Fruit fly (Drosophila melanogaster): Measurements from ENCODE around the gene Gr39a.
A peak's percentile ranks its signal among the peaks of the same experiment; 100 is the strongest.

The Gr39a gene

DNA sequence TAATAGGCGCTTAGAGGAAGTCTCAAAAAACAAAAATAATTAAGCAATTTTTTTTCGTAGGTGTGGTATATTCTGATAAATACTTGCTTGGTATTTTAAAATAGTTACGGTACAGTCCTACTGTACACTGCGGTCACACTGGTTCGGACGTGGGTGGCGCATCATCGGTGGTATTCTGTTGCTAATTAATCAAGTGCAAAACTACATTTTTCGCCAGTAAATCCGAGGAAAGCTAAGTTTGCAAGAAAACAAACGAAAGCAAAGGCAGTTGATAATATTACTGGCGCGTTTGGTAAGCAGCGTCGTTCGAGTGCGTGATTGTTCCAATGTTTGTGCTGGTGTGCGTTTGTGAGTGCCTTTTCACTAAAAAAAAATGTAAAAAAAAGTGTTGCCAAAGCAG lies 27.7 kb upstream of the Gr39a start, which contains the start of gene CG8671:
Gene CG8671, plus strand, starts transcription at position 125 of the 400 bp plus-strand sequence.
- TF ChIP-seq CG32121 (GFP tag; IDR thresholded peaks at IDR 0.05) (peak; percentile 14; the same call in 1 of the 2 replicates), gl (tag; optimal IDR thresholded peaks at IDR 0.05) (no peak), CG12605 (GFP tag; IDR thresholded peaks at IDR 0.05) (no peak), CG17806 (tag; optimal IDR thresholded peaks at IDR 0.05) (no peak), Snoo (tag; optimal IDR thresholded peaks at IDR 0.05) (no peak), D1 (tag; optimal IDR thresholded peaks at IDR 0.05) (no peak), Pif1A (GFP tag; optimal IDR thresholded peaks at IDR 0.05) (no peak), CG8301 (tag; optimal IDR thresholded peaks at IDR 0.05) (no peak), rn (GFP tag; IDR thresholded peaks at IDR 0.05) (no peak)

DNA sequence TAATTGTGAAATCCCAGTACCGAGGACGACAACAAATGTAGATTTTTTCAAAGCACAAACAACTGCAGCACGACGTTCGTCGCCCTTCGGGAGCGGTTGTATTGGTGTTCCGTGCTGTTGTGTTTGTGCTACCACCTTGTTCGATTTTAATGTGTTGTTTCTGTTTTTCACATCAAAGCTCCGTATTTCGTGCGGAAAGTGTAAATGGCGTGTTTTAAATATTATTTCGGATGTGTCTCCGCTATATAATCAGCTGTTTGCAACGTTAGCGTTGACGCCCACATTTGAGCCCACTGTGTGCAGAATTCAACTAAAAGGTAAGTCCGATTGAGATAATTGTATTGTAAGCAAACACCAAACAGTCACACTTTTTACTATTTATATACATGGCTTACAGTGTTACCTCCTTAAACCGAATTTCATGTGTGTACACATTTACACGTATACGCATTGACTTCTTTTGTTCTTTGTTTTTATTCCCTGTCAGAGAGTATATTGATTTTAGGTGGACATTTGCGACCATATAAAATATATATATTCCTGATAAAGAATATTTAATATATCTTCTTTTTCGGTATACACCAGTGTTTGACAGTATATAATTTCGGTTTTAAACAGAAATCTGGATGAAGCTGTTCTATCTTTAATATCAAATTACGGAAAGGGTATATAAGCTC lies 26.9 kb upstream of the Gr39a start:
- TF ChIP-seq CG10348 (GFP tag; IDR thresholded peaks at IDR 0.05) (no peak), CG9948 (tag; optimal IDR thresholded peaks at IDR 0.05) (peak; percentile 36), CG34367 (tag; optimal IDR thresholded peaks at IDR 0.05) (no peak), CG13204 (GFP tag; optimal IDR thresholded peaks at IDR 0.05) (no peak), Pif1B (GFP tag; optimal IDR thresholded peaks at IDR 0.05) (peak; percentile 63), CG8301 (tag; optimal IDR thresholded peaks at IDR 0.05) (peak; percentile 25), Pif1A (GFP tag; optimal IDR thresholded peaks at IDR 0.05) (peak; percentile 18), rn (GFP tag; IDR thresholded peaks at IDR 0.05) (no peak), CG17806 (tag; optimal IDR thresholded peaks at IDR 0.05) (peak; percentile 4), Snoo (tag; optimal IDR thresholded peaks at IDR 0.05) (no peak), CG12605 (GFP tag; IDR thresholded peaks at IDR 0.05) (no peak), CG8159 (tag; optimal IDR thresholded peaks at IDR 0.05) (no peak), D1 (tag; optimal IDR thresholded peaks at IDR 0.05) (no peak), gl (tag; optimal IDR thresholded peaks at IDR 0.05) (no peak), CG4496 (GFP tag; IDR thresholded peaks at IDR 0.05) (no peak)

DNA sequence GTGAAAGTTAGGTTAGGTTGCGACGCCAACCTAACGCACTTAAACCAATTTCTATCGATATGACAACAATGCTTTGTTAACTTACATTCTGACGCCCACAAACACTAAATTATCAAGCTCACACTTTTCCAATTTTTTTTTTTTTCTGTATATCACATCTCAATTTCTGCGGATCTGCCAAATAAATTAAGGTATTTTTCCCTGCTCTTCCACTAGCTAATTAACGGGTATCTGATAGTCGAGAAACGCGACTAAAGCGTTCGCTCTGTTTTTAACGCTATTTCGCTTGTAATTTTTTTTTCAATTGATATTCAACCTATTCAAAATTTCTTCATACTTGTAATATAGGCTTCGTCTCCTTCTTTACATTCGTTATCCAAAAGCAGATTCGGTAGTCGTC lies 24.3 kb upstream of the Gr39a start:
- no peak for TF ChIP-seq CG32121 (GFP tag; IDR thresholded peaks at IDR 0.05)
- TF ChIP-seq CG9948 (tag; optimal IDR thresholded peaks at IDR 0.05) = no peak
- TF ChIP-seq CG15710 (tag; optimal IDR thresholded peaks at IDR 0.05) = no peak
- TF ChIP-seq CG14655 (GFP tag; optimal IDR thresholded peaks at IDR 0.05) = no peak
- no peak for TF ChIP-seq CG8301 (tag; optimal IDR thresholded peaks at IDR 0.05)
- TF ChIP-seq Snoo (tag; optimal IDR thresholded peaks at IDR 0.05) = no peak
- no peak for TF ChIP-seq Pif1B (GFP tag; optimal IDR thresholded peaks at IDR 0.05)
- TF ChIP-seq rn (GFP tag; IDR thresholded peaks at IDR 0.05) = no peak
- TF ChIP-seq fd96Ca (GFP tag; IDR thresholded peaks at IDR 0.05) = no peak
- TF ChIP-seq Pif1A (GFP tag; optimal IDR thresholded peaks at IDR 0.05) = no peak
- TF ChIP-seq CG12605 (GFP tag; IDR thresholded peaks at IDR 0.05) = no peak
- no peak for TF ChIP-seq CG17806 (tag; optimal IDR thresholded peaks at IDR 0.05)

DNA sequence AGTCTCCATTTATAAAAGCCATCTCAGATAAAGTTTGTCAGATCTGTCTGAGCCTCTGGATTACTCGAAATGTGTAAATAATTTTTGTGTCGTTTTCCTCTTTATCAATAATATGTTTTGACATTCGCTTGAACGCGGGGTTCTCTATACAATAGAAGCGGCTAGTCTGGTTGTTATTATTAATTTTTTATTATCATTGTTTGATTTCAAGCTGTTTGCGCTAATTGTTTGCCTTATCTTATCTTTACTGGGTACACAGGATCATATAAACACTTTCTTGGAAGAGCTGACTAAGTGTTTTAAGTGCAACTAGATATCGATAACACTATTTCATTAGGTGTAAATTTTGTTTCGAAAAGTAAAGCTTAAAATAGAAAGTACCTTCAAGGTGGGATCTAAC lies 22.4 kb upstream of the Gr39a start:
- no peak for TF ChIP-seq Snoo (tag; optimal IDR thresholded peaks at IDR 0.05)
- no peak for TF ChIP-seq CG32121 (GFP tag; IDR thresholded peaks at IDR 0.05)
- TF ChIP-seq CG12605 (GFP tag; IDR thresholded peaks at IDR 0.05) = no peak
- no peak for TF ChIP-seq Pif1A (GFP tag; optimal IDR thresholded peaks at IDR 0.05)
- no peak for TF ChIP-seq CG8159 (tag; optimal IDR thresholded peaks at IDR 0.05)
- TF ChIP-seq CG34367 (tag; optimal IDR thresholded peaks at IDR 0.05) = no peak
- no peak for TF ChIP-seq D1 (tag; optimal IDR thresholded peaks at IDR 0.05)
- TF ChIP-seq rn (GFP tag; IDR thresholded peaks at IDR 0.05) = no peak
- TF ChIP-seq CG14655 (GFP tag; optimal IDR thresholded peaks at IDR 0.05) = no peak
- no peak for TF ChIP-seq EcR (GFP tag; optimal IDR thresholded peaks at IDR 0.05)
- no peak for TF ChIP-seq CG15710 (tag; optimal IDR thresholded peaks at IDR 0.05)
- no peak for TF ChIP-seq CG8301 (tag; optimal IDR thresholded peaks at IDR 0.05)
- no peak for TF ChIP-seq CG10348 (GFP tag; IDR thresholded peaks at IDR 0.05)

DNA sequence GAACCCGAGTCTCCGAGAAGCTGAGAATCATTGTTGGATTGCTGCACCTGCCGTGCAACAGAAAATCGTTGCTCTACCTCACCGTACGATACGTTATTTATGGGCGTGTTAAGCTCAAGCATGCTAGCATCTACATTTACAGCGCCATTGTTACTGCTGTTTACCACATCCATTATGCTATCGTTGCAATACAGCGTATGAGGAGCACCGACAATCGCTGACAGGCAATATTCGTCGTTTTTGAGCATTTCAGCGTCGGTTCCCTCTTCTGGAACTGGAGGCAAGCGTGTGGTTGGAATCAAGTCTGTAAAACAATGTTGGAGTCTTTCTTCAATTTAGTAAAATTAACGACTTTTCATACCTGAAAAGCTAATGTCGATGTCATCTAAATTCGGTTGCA lies 1.4 kb upstream of the Gr39a start:
- no peak for TF ChIP-seq CG14655 (GFP tag; optimal IDR thresholded peaks at IDR 0.05)

DNA sequence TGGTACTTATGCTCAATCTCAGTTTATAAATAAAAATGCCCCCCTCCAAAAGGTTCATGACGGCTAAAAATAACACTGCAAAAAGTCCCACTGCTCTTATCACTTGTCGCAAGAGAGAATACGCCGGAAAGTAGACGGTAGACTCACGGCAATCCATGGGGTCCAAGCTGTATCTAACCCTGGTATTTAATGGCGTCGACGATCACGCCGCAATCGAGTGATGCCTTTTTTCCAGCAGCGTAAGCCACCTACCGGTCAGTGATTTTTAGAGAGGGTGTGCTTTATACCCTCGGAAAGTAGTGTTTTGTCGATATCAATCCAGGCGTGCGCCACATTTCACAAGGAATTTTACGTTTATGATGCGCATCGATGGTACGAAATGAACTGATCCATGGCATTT lies 9.0 kb downstream of the Gr39a start:
- TF ChIP-seq CG13204 (GFP tag; optimal IDR thresholded peaks at IDR 0.05) = no peak
- no peak for TF ChIP-seq CG8301 (tag; optimal IDR thresholded peaks at IDR 0.05)
- no peak for TF ChIP-seq Pif1B (GFP tag; optimal IDR thresholded peaks at IDR 0.05)
- no peak for TF ChIP-seq CG32121 (GFP tag; IDR thresholded peaks at IDR 0.05)
- TF ChIP-seq D1 (tag; optimal IDR thresholded peaks at IDR 0.05) = no peak
- TF ChIP-seq CG14655 (GFP tag; optimal IDR thresholded peaks at IDR 0.05) = no peak
- no peak for TF ChIP-seq CG9948 (tag; optimal IDR thresholded peaks at IDR 0.05)
- no peak for TF ChIP-seq CG12605 (GFP tag; IDR thresholded peaks at IDR 0.05)
- no peak for TF ChIP-seq fd96Ca (GFP tag; IDR thresholded peaks at IDR 0.05)
- TF ChIP-seq CG34367 (tag; optimal IDR thresholded peaks at IDR 0.05) = no peak
- TF ChIP-seq Pif1A (GFP tag; optimal IDR thresholded peaks at IDR 0.05) = no peak
- no peak for TF ChIP-seq rn (GFP tag; IDR thresholded peaks at IDR 0.05)

DNA sequence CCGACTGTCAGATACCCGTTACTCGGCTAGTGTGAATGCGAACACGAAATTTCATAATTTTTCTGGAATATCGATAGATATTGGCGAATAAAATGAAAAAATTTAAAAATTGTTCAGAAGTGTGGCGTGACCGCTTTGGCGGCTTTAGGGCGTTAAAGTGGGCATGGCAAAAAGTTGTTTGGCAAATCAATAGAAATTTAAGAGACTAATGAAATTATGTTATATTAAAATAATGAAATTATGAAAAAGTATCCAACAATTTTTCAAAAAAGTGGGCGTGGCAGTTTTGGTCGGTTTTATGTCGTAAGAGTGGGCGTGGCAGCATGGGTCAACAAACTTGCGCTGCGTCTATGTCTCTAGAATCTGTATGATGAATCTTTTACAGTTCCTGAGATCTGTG lies 11.5 kb downstream of the Gr39a start:
- TF ChIP-seq CG9948 (tag; optimal IDR thresholded peaks at IDR 0.05) (no peak), CG8159 (tag; optimal IDR thresholded peaks at IDR 0.05) (no peak), EcR (GFP tag; optimal IDR thresholded peaks at IDR 0.05) (no peak), Snoo (tag; optimal IDR thresholded peaks at IDR 0.05) (no peak)
